Fruit fly (Drosophila melanogaster): ENCODE measurements around the gene Amt.

Amt gene

DNA sequence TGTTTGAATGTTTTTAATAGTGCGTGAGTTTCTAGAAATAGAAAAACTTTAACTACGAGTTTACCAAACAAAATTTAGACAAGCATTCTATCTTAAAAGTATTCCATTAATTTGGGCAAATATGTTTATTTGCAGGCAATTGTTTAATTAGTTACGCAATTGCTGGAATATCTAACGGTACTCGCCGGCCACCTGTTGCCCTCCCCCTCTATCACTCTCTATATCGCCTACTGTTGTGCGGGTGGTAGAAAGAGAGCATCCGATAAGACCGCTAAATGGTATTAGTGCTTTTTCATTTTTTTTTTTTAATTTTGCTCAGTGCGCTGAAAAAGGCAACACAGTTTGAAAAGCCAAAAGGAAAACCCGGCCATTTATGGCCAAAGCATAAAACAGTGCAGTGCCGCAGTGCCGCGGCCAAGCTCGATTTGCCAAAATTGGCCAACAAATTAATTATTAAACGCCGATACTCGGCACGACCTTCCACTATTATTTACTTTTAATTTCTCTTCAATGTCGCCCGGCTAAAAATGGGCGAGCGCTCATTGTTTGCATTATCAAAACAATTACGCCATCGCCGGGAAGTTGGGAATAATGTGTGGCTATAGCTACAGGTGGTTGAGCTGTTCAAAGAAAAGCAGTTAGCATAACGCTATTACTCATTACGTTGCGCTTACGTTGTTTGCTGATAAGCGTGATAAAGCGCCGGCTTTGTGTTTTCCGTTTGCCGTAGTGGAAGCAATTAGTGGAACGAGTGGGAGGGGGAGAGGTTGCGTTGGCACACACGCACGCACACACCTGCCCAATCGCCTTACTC, 41.1 kb upstream of the Amt start (continued):
- no peak for TF ChIP-seq CG32532 (GFP tag; IDR thresholded peaks at IDR 0.05)
- peak; percentile 78 for TF ChIP-seq kah (GFP tag; optimal IDR thresholded peaks at IDR 0.05)
- TF ChIP-seq CG16813 (GFP tag; IDR thresholded peaks at IDR 0.05; ENCODE audit: partially characterized antibody) = no peak
- TF ChIP-seq Med (GFP tag) = peak; percentile 85
- TF ChIP-seq CG11398 (GFP tag; optimal IDR thresholded peaks at IDR 0.05) = no peak
- no peak for TF ChIP-seq mld (GFP tag; IDR thresholded peaks at IDR 0.05; ENCODE audit: partially characterized antibody)
- peak; percentile 32 for TF ChIP-seq CG17912 (GFP tag; optimal IDR thresholded peaks at IDR 0.05)
- peak; percentile 99 for TF ChIP-seq CG9437 (GFP tag; optimal IDR thresholded peaks at IDR 0.05)
- TF ChIP-seq grn (GFP tag; optimal IDR thresholded peaks at IDR 0.05) = peak; percentile 14
- TF ChIP-seq CG1832 (GFP tag; optimal IDR thresholded peaks at IDR 0.05) = peak; percentile 46
- peak; percentile 19 for TF ChIP-seq sug (tag; optimal IDR thresholded peaks at IDR 0.05)
- TF ChIP-seq Bteb2 (GFP tag; optimal IDR thresholded peaks at IDR 0.05) = no peak
- peak; percentile 58 for TF ChIP-seq zen (tag; optimal IDR thresholded peaks at IDR 0.05)

DNA sequence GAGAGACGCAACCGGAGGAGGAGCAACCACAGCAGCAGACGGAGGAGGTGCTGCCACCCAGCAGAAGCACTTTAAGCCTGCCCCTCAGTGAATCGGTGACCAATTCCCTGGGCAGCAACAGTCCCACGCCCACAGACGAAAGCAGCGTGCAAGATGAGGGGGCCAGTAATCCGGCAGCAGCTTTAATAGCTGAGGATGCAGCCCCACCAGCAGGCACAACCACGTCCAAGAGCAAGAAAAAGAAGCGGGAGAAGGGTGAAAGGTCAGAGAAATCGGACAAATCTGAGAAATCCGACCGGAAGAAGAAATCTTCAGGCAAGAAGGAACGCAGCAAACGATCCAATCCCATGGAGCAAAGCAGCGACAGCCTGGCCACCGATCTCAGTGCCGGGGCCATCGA, 39.9 kb upstream of the Amt start:
- TF ChIP-seq slp2 (GFP tag; optimal IDR thresholded peaks at IDR 0.05) = no peak
- TF ChIP-seq ssp (GFP tag; IDR thresholded peaks at IDR 0.05) = no peak
- TF ChIP-seq Ets65A (GFP tag) = peak; percentile 91
- TF ChIP-seq Med (GFP tag) = peak; percentile 26

DNA sequence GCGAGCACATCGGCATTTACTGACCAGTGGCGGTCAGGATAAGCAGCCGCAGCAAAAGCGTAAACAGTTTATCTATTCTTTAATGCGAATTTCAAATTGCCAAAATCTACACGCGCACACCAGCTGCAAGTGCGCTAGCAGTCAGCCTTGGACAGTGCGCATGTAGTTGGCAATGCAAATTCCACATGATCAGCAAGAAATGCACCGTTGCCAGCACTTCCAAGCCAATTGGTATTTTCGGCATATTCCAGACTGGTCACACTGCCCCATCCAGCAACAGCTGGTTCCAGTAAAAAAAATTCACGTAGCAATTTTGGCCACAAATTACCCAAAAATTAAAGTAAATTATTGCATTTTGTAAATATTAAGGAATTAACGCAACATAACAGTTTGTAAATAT, 38.8 kb upstream of the Amt start:
- TF ChIP-seq CoRest (tag; optimal IDR thresholded peaks at IDR 0.05) (peak; percentile 43), Med (GFP tag) (peak; percentile 86), CG18011 (GFP tag; optimal IDR thresholded peaks at IDR 0.05) (peak; percentile 99), CG14014 (GFP tag; IDR thresholded peaks at IDR 0.05) (no peak), crol (GFP tag; IDR thresholded peaks at IDR 0.05) (no peak), Hr39 (optimal IDR thresholded peaks at IDR 0.05) (no peak), CG2116 (GFP tag; optimal IDR thresholded peaks at IDR 0.05) (peak; percentile 89), Ets97D (GFP tag; optimal IDR thresholded peaks at IDR 0.05) (peak; percentile 75), repo (GFP tag; optimal IDR thresholded peaks at IDR 0.05) (no peak), CG10979 (tag; optimal IDR thresholded peaks at IDR 0.05) (no peak), rib (GFP tag; IDR thresholded peaks at IDR 0.05) (no peak), stc (GFP tag; IDR thresholded peaks at IDR 0.05) (no peak), caup (GFP tag; optimal IDR thresholded peaks at IDR 0.05; ENCODE audit: severe bottlenecking) (no peak), CG2712 (tag; optimal IDR thresholded peaks at IDR 0.05) (peak; percentile 19), CG10431 (GFP tag; optimal IDR thresholded peaks at IDR 0.05) (no peak), CG17829 (tag; optimal IDR thresholded peaks at IDR 0.05) (peak; percentile 54), YL-1 (GFP tag; optimal IDR thresholded peaks at IDR 0.05) (peak; percentile 49), CG4617 (GFP tag; optimal IDR thresholded peaks at IDR 0.05; ENCODE audit: borderline replicate concordance) (peak; percentile 77), Xbp1 (GFP tag; optimal IDR thresholded peaks at IDR 0.05) (peak; percentile 25), fd3F (GFP tag; optimal IDR thresholded peaks at IDR 0.05) (no peak), Bteb2 (GFP tag; optimal IDR thresholded peaks at IDR 0.05) (no peak), Lhr (GFP tag; optimal IDR thresholded peaks at IDR 0.05) (peak; percentile 88), CG15011 (GFP tag; optimal IDR thresholded peaks at IDR 0.05) (no peak), CG15073 (GFP tag; optimal IDR thresholded peaks at IDR 0.05) (no peak), p53 (GFP tag; optimal IDR thresholded peaks at IDR 0.05) (peak; percentile 5), nerfin-2 (GFP tag; IDR thresholded peaks at IDR 0.05; ENCODE audit: partially characterized antibody) (no peak), dpn (GFP tag; optimal IDR thresholded peaks at IDR 0.05) (peak; percentile 34 to 39), H2.0 (GFP tag; IDR thresholded peaks at IDR 0.05) (no peak), CG6689 (GFP tag; IDR thresholded peaks at IDR 0.05) (no peak), CG3065 (GFP tag; optimal IDR thresholded peaks at IDR 0.05) (peak; percentile 7), disco-r (GFP tag; optimal IDR thresholded peaks at IDR 0.05) (no peak), CG10209 (GFP tag; optimal IDR thresholded peaks at IDR 0.05) (no peak), Sox100B (GFP tag; optimal IDR thresholded peaks at IDR 0.05) (no peak)

Measured in whole organism, embryonic.